Worm (Caenorhabditis elegans) whole organism, early embryonic: ENCODE data around the gene C48D5.3.

Experiments
- B0310.2 ChIP-seq: sonication (generic microtip); optimal IDR thresholded peaks from 2 replicates; lab custom pipeline; 2016; ENCODE audit warnings: mild to moderate bottlenecking, missing genetic modification characterization, missing compliant biosample characterization
- F13C5.2 ChIP-seq: sonication (generic microtip); optimal IDR thresholded peaks from 2 replicates; lab custom pipeline; 2017; ENCODE audit warnings: mild to moderate bottlenecking, missing genetic modification characterization, inconsistent platforms, missing compliant biosample characterization
- aly-1 ChIP-seq: sonication (generic microtip); optimal IDR thresholded peaks from 2 replicates; lab custom pipeline; 2016; ENCODE audit warnings: missing genetic modification characterization, missing compliant biosample characterization
- ama-1 ChIP-seq: fragments of 150-350 bp; optimal IDR thresholded peaks from 2 replicates; lab custom pipeline; 2014
- ceh-13 ChIP-seq: fragments of 200-800 bp; sonication (Bioruptor generic); optimal IDR thresholded peaks from 2 replicates; lab custom pipeline; 2018; ENCODE audit warnings: mild to moderate bottlenecking, missing genetic modification characterization, missing compliant biosample characterization
- ceh-36 ChIP-seq: sonication (generic microtip); optimal IDR thresholded peaks from 2 replicates; lab custom pipeline; 2016; ENCODE audit warnings: missing genetic modification characterization, inconsistent platforms, missing compliant biosample characterization
- ets-7 ChIP-seq: sonication (generic microtip); optimal IDR thresholded peaks from 2 replicates; lab custom pipeline; 2016; ENCODE audit warnings: missing genotype, missing genetic modification characterization, missing compliant biosample characterization
- flt-1 ChIP-seq: fragments of 200-800 bp; sonication (Bioruptor generic); IDR thresholded peaks from 2 replicates; pipeline ENCODE4 v1.3.6; 2022; ENCODE audit warnings: missing genetic modification characterization, missing compliant biosample characterization
- hmbx-1 ChIP-seq: sonication (generic microtip); optimal IDR thresholded peaks from 2 replicates; lab custom pipeline; 2016; ENCODE audit warnings: mild to moderate bottlenecking, missing genetic modification characterization, missing compliant biosample characterization
- hmg-4 ChIP-seq: fragments of 200-800 bp; sonication (Bioruptor generic); optimal IDR thresholded peaks from 2 replicates; lab custom pipeline; 2018; ENCODE audit warnings: mild to moderate bottlenecking, missing genetic modification characterization, missing compliant biosample characterization
- hnd-1 ChIP-seq: sonication (generic microtip); optimal IDR thresholded peaks from 2 replicates; lab custom pipeline; 2016; ENCODE audit warnings: missing genetic modification characterization, missing compliant biosample characterization
- pes-1 ChIP-seq: fragments of 200-800 bp; sonication (Bioruptor generic); IDR thresholded peaks from 2 replicates; pipeline ENCODE4 v1.3.6; 2022; ENCODE audit warnings: missing genetic modification reagents, missing genetic modification characterization, missing compliant biosample characterization
- scrt-1 ChIP-seq: fragments of 200-800 bp; sonication (Bioruptor generic); IDR thresholded peaks from 2 replicates; pipeline ENCODE4 v1.3.6; 2022; ENCODE audit warnings: missing genetic modification characterization, missing compliant biosample characterization
- sea-1 ChIP-seq: fragments of 200-800 bp; sonication (Bioruptor generic); conservative IDR thresholded peaks from 2 replicates; pipeline ENCODE4 v1.3.6; 2022; ENCODE audit warnings: missing genetic modification characterization, missing compliant biosample characterization
- tbx-11 ChIP-seq: fragments of 200-800 bp; sonication (Bioruptor generic); IDR thresholded peaks from 2 replicates; pipeline ENCODE4 v1.3.6; 2022; ENCODE audit warnings: missing genetic modification characterization, missing compliant biosample characterization
- tbx-37 ChIP-seq: fragments of 200-800 bp; sonication (Bioruptor generic); conservative IDR thresholded peaks from 2 replicates; pipeline ENCODE4 v1.3.6; 2022; ENCODE audit warnings: missing genetic modification reagents, missing genetic modification characterization, missing compliant biosample characterization
- tra-4 ChIP-seq: sonication (generic microtip); optimal IDR thresholded peaks from 2 replicates; lab custom pipeline; 2017; ENCODE audit warnings: missing genetic modification characterization, missing compliant biosample characterization

Gene C48D5.3

DNA sequence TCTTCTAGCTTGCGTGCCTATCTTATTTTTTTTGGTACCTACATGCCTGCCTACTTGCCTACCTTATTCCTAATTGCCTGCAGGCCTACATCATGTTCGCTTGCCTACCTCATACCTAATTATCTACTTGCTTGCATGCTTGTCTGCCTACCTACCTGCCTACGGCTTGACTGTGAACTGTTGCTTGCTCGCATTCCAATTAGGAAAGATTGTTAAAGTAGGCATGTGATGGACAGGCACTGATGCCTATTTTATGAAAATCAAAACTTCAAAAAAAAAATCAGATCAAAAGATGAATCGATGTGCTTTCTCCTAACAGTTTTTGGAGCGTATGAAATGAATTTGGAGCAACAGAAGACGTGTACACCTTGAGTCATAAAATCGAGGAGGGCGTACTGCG is 31.2 kb downstream of the C48D5.3 start:
- TF ChIP-seq flt-1 (GFP tag; lab: Robert Waterston, UW) = no peak
- no peak for TF ChIP-seq F13C5.2 (tag; lab: Kevin White, UChicago)
- TF ChIP-seq ceh-36 (tag; lab: Kevin White, UChicago) = no peak
- TF ChIP-seq tra-4 (tag; lab: Kevin White, UChicago) = no peak
- TF ChIP-seq aly-1 (tag; lab: Kevin White, UChicago) = no peak
- no peak for TF ChIP-seq pes-1 (GFP tag; lab: Robert Waterston, UW)
- TF ChIP-seq hmbx-1 (tag; lab: Kevin White, UChicago) = no peak
- TF ChIP-seq hmg-4 (GFP tag; lab: Kevin White, UChicago) = no peak
- no peak for TF ChIP-seq tbx-11 (GFP tag; lab: Robert Waterston, UW)
- no peak for TF ChIP-seq sea-1 (GFP tag; lab: Robert Waterston, UW)
- TF ChIP-seq ama-1 (lab: Kevin White, UChicago) = no peak
- TF ChIP-seq tbx-37 (GFP tag; lab: Robert Waterston, UW) = no peak
- TF ChIP-seq ceh-13 (GFP tag; lab: Kevin White, UChicago) = no peak
- TF ChIP-seq B0310.2 (tag; lab: Kevin White, UChicago) = no peak
- no peak for TF ChIP-seq scrt-1 (GFP tag; lab: Robert Waterston, UW)
- TF ChIP-seq hnd-1 (tag; lab: Kevin White, UChicago) = no peak
- TF ChIP-seq ets-7 (tag; lab: Kevin White, UChicago) = no peak

DNA sequence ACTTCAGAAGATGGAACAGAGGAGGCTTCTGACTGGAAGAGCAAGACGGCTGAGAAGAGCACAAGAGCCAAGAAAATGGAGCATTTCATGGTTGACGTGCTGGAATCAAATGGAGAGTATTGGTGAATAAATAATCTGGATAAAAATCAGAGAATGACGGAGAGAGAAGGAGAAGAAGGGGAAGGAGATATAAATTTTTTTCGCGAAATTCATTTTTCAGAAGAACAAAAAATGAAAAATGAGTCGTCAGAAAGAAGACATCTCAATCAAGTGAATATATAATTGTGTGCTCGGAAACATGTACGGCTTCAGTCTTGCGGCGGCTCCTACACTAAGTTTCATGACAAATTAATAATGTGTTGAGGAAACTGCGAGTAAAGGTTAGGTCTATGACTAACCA is 31.8 kb downstream of the C48D5.3 start, which contains the start of gene C54C6.5:
Gene C54C6.5, minus strand, starts transcription at position 101 of the 400 bp plus-strand sequence.
- no peak for TF ChIP-seq ceh-36 (tag; lab: Kevin White, UChicago)
- no peak for TF ChIP-seq tra-4 (tag; lab: Kevin White, UChicago)
- no peak for TF ChIP-seq ama-1 (lab: Kevin White, UChicago)
- no peak for TF ChIP-seq tbx-11 (GFP tag; lab: Robert Waterston, UW)
- TF ChIP-seq hmbx-1 (tag; lab: Kevin White, UChicago) = no peak
- no peak for TF ChIP-seq F13C5.2 (tag; lab: Kevin White, UChicago)
- no peak for TF ChIP-seq aly-1 (tag; lab: Kevin White, UChicago)
- TF ChIP-seq scrt-1 (GFP tag; lab: Robert Waterston, UW) = no peak
- no peak for TF ChIP-seq tbx-37 (GFP tag; lab: Robert Waterston, UW)

DNA sequence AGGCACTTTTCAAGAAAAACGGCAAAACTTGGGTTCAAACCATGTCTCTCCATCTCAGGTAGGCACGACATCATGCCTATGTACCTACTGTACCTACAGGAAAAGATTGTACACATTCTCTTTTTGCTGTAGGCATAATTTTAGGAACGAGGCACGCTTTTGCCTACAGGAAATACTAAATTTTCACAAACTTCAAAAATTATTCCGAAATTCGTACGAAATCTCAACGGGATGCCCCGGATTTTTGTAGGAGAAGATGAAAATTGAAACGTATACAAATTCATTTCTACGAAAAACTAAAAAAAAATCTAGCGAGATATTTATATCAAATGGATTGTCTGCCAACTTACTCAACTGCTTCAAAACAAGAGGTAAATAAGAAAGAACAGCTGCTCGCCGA is 33.5 kb downstream of the C48D5.3 start, which contains the start of gene C54C6.11:
Gene C54C6.11, plus strand, starts transcription at position 301 of the 400 bp plus-strand sequence.
- TF ChIP-seq tbx-11 (GFP tag; lab: Robert Waterston, UW) (no peak), tbx-37 (GFP tag; lab: Robert Waterston, UW) (no peak), hnd-1 (tag; lab: Kevin White, UChicago) (no peak), ets-7 (tag; lab: Kevin White, UChicago) (no peak), flt-1 (GFP tag; lab: Robert Waterston, UW) (no peak), tra-4 (tag; lab: Kevin White, UChicago) (no peak), hmbx-1 (tag; lab: Kevin White, UChicago) (no peak), aly-1 (tag; lab: Kevin White, UChicago) (no peak), ama-1 (lab: Kevin White, UChicago) (no peak), ceh-36 (tag; lab: Kevin White, UChicago) (no peak)

ce11 chrIII:3546323-3546722 is 35.2 kb downstream of the C48D5.3 start, which contains the start of gene C54C6.7:
C54C6.7 (minus strand) TSS chrIII:3546423.
- no peak for TF ChIP-seq pes-1 (GFP tag; lab: Robert Waterston, UW)
- no peak for TF ChIP-seq B0310.2 (tag; lab: Kevin White, UChicago)
- TF ChIP-seq ets-7 (tag; lab: Kevin White, UChicago) = no peak

DNA sequence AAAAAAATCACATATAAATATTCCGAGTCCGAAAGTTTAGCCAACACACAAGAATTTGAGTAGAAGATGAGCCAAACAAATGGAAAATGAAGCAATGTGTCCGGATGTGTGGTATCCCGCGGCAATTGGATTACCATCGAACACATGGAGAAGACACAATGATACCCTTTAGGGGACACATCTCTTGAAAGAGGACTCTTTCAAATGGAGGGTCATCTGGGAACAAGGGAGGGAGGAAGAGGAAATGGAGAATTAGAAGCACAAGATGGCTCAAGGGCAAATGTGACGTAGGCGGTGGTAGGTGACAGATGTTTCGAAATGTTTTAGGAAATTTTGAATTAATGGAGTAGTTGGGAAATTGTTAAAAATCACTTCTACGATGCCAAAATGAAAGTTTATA is 38.5 kb downstream of the C48D5.3 start:
- TF ChIP-seq sea-1 (GFP tag; lab: Robert Waterston, UW) (no peak), tbx-37 (GFP tag; lab: Robert Waterston, UW) (no peak), hnd-1 (tag; lab: Kevin White, UChicago) (no peak), hmbx-1 (tag; lab: Kevin White, UChicago) (no peak), tra-4 (tag; lab: Kevin White, UChicago) (no peak), ama-1 (lab: Kevin White, UChicago) (no peak), aly-1 (tag; lab: Kevin White, UChicago) (no peak), hmg-4 (GFP tag; lab: Kevin White, UChicago) (no peak), pes-1 (GFP tag; lab: Robert Waterston, UW) (no peak), F13C5.2 (tag; lab: Kevin White, UChicago) (no peak), ceh-13 (GFP tag; lab: Kevin White, UChicago) (no peak), scrt-1 (GFP tag; lab: Robert Waterston, UW) (no peak), flt-1 (GFP tag; lab: Robert Waterston, UW) (no peak), tbx-11 (GFP tag; lab: Robert Waterston, UW) (no peak), ceh-36 (tag; lab: Kevin White, UChicago) (no peak), ets-7 (tag; lab: Kevin White, UChicago) (no peak), B0310.2 (tag; lab: Kevin White, UChicago) (no peak)

ce11 chrIII:3542105-3542504 is 39.4 kb downstream of the C48D5.3 start:
- no peak for TF ChIP-seq flt-1 (GFP tag; lab: Robert Waterston, UW)
- no peak for TF ChIP-seq ama-1 (lab: Kevin White, UChicago)
- no peak for TF ChIP-seq hnd-1 (tag; lab: Kevin White, UChicago)

DNA sequence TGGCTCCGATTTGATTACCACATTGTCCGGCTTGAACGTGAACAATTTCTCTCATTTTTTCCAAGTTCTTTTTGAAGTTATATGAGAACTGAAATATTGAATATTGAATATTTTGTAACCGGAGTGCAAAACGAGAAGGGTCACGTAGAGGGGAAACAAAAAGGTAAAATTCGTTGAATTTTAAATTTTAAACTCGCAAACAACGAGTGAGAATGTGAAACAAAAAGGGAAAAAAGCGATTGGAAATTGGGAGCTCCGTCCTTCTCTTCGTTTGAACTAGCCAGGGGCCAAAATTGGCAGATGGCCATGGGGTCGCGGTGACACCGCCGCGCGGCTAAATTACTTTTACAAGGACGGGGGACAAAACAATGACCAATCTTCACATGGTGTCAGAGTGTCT is 40.0 kb downstream of the C48D5.3 start, which contains the start of gene ben-1:
Gene ben-1, minus strand, starts transcription at position 101 of the 400 bp plus-strand sequence.
- no peak for TF ChIP-seq ama-1 (lab: Kevin White, UChicago)
- TF ChIP-seq hmg-4 (GFP tag; lab: Kevin White, UChicago) = no peak
- no peak for TF ChIP-seq F13C5.2 (tag; lab: Kevin White, UChicago)
- TF ChIP-seq flt-1 (GFP tag; lab: Robert Waterston, UW) = no peak
- no peak for TF ChIP-seq ets-7 (tag; lab: Kevin White, UChicago)
- no peak for TF ChIP-seq ceh-36 (tag; lab: Kevin White, UChicago)
- TF ChIP-seq tbx-37 (GFP tag; lab: Robert Waterston, UW) = no peak
- TF ChIP-seq hmbx-1 (tag; lab: Kevin White, UChicago) = no peak
- TF ChIP-seq hnd-1 (tag; lab: Kevin White, UChicago) = no peak
- TF ChIP-seq pes-1 (GFP tag; lab: Robert Waterston, UW) = no peak
- TF ChIP-seq sea-1 (GFP tag; lab: Robert Waterston, UW) = no peak
- TF ChIP-seq ceh-13 (GFP tag; lab: Kevin White, UChicago) = no peak
- no peak for TF ChIP-seq B0310.2 (tag; lab: Kevin White, UChicago)
- no peak for TF ChIP-seq tra-4 (tag; lab: Kevin White, UChicago)
- TF ChIP-seq aly-1 (tag; lab: Kevin White, UChicago) = no peak
- TF ChIP-seq scrt-1 (GFP tag; lab: Robert Waterston, UW) = no peak
